Worm (Caenorhabditis elegans) whole organism, L2 larva: ENCODE measurements around the gene R13H4.6.

Source experiments
- F13H6.1 ChIP-seq: sonication (generic microtip); optimal IDR thresholded peaks from 2 replicates; lab custom pipeline; 2016; ENCODE audit warnings: missing genetic modification characterization, missing compliant biosample characterization
- ZK546.5 ChIP-seq: sonication (generic microtip); optimal IDR thresholded peaks from 2 replicates; lab custom pipeline; 2017; ENCODE audit warnings: missing biosample characterization, missing genetic modification characterization
- aly-2 ChIP-seq: fragments of 150-350 bp; optimal IDR thresholded peaks from 2 replicates; lab custom pipeline; 2014; ENCODE audit warnings: missing biosample characterization, missing genetic modification characterization
- ama-1 ChIP-seq: fragments of 150-350 bp; optimal IDR thresholded peaks from 2 replicates; lab custom pipeline; 2018; ENCODE audit warnings: inconsistent platforms
- ceh-16 ChIP-seq: fragments of 150-350 bp; optimal IDR thresholded peaks from 2 replicates; lab custom pipeline; 2014; ENCODE audit warnings: missing biosample characterization, missing genetic modification characterization
- crh-2 ChIP-seq: sonication (generic microtip); optimal IDR thresholded peaks from 2 replicates; lab custom pipeline; 2017; ENCODE audit warnings: missing biosample characterization, missing genetic modification characterization
- egl-27 ChIP-seq: sonication (generic microtip); optimal IDR thresholded peaks from 3 replicates; lab custom pipeline; 2017; ENCODE audit warnings: missing biosample characterization, missing genetic modification reagents, missing genetic modification characterization
- lsy-2 ChIP-seq, 2 experiments: fragments of 150-350 bp in 1 of 2; sonication (generic microtip) in 1 of 2; optimal IDR thresholded peaks; 2 replicates each; lab custom pipeline; 2014 to 2017; ENCODE audit warnings: missing biosample characterization in 2 of 2, missing genetic modification characterization in 2 of 2
- mab-5 ChIP-seq: fragments of 150-350 bp; optimal IDR thresholded peaks from 2 replicates; lab custom pipeline; 2014; ENCODE audit warnings: missing biosample characterization, missing genetic modification characterization
- peb-1 ChIP-seq: fragments of 150-350 bp; optimal IDR thresholded peaks from 2 replicates; lab custom pipeline; 2014; ENCODE audit warnings: missing biosample characterization, missing genetic modification characterization

DNA sequence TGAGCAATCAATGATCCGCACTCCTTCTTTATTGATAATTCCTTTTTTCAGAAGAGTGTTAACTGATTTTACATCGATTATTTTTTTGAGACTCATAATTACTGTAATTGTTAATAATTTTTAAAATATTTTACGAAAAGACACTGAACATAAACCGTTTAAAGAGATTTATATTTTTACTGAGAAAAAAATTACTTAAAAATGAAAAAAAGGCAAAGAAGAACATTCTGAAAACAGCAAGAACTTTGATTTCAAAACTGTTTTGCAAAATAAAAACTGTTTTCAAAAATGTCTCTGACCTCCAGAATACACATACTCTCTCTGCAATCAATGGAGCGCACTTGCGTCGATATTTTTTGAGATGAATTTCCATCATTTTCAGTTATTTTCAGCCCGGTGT, 36.0 kb upstream of the R13H4.6 start, which contains the start of the genes mpst-1 and D2023.6:
- TF ChIP-seq peb-1 (tag; lab: Kevin White, UChicago) (no peak), egl-27 (tag; lab: Kevin White, UChicago) (no peak), ama-1 (no peak), aly-2 (tag; lab: Kevin White, UChicago) (no peak), ceh-16 (tag; lab: Kevin White, UChicago) (no peak), ZK546.5 (tag; lab: Kevin White, UChicago) (no peak), lsy-2 (tag; optimal IDR thresholded peaks at IDR 0.05; lab: Kevin White, UChicago) (no peak), mab-5 (tag; lab: Kevin White, UChicago) (no peak), F13H6.1 (no peak), crh-2 (tag; lab: Kevin White, UChicago) (no peak)
